Worm (Caenorhabditis elegans): ENCODE data around the gene nspb-4.

nspb-4 gene

DNA sequence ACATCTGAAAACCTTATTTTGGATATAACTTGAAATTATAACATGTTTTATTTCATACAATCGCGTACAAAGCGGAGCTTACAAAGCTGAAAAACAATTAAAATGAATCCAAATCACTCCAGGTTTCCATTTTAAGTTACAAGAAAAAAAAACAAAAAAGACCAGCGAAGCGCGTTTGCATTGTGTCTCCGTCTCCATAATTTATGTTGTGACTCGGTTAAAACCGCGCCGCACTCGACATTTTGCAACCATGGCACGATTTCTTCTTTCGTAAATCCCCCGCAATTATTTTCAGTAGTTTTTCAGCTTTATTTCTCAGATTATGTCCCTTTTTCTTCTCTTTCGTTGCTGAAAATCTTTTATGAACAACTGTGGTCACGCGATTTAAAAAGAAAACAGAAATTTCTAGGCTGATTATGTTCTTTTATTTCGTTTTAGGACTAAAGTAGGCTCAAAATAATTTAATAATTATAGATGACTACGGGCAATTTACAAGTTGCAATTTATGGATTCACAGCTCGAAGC lies 12.6 kb upstream of the nspb-4 start, which contains the start of the genes F38A5.2 and dnj-11 (continued):
- TF ChIP-seq B0336.3 (GFP tag; IDR thresholded peaks at IDR 0.05) (no peak), pbrm-1 (GFP tag; IDR thresholded peaks at IDR 0.05) (peak; percentile 67), unc-130 (GFP tag; optimal IDR thresholded peaks at IDR 0.05) (no peak), die-1 (tag; optimal IDR thresholded peaks at IDR 0.05) (no peak), unc-62 (GFP tag; optimal IDR thresholded peaks at IDR 0.05) (no peak), egl-44 (GFP tag; IDR thresholded peaks at IDR 0.05) (no peak), ztf-26 (tag; optimal IDR thresholded peaks at IDR 0.05) (no peak), lin-26 (GFP tag; IDR thresholded peaks at IDR 0.05) (no peak), ceh-91 (GFP tag; IDR thresholded peaks at IDR 0.05) (no peak), sdz-38 (tag; optimal IDR thresholded peaks at IDR 0.05) (no peak), sptf-2 (GFP tag; optimal IDR thresholded peaks at IDR 0.05) (no peak), ztf-22 (GFP tag; optimal IDR thresholded peaks at IDR 0.05) (no peak), tbx-9 (tag; optimal IDR thresholded peaks at IDR 0.05; ENCODE audit: borderline replicate concordance) (no peak), ztf-28 (GFP tag; IDR thresholded peaks at IDR 0.05) (no peak), ceh-58 (GFP tag; IDR thresholded peaks at IDR 0.05) (no peak), snpc-1.3 (tag; optimal IDR thresholded peaks at IDR 0.05; ENCODE audit: insufficient read depth) (peak; percentile 42), lsy-27 (tag; optimal IDR thresholded peaks at IDR 0.05; ENCODE audit: borderline replicate concordance, insufficient read depth) (no peak), madf-6 (GFP tag; IDR thresholded peaks at IDR 0.05) (0 out of 2 replicates have a peak, but pooled peaks have one; percentile 30), Y53G8AR.9 (GFP tag; conservative IDR thresholded peaks at IDR 0.05) (no peak), ama-1 (optimal IDR thresholded peaks at IDR 0.05) (no peak), ama-1 (GFP tag; optimal IDR thresholded peaks at IDR 0.05) (no peak), aptf-3 (GFP tag; IDR thresholded peaks at IDR 0.05) (no peak), B0261.1 (tag; optimal IDR thresholded peaks at IDR 0.05) (no peak), aptf-2 (GFP tag; conservative IDR thresholded peaks at IDR 0.05) (no peak), fkh-3 (tag; optimal IDR thresholded peaks at IDR 0.05) (no peak), bed-2 (GFP tag; IDR thresholded peaks at IDR 0.05) (no peak), nfya-2 (GFP tag; IDR thresholded peaks at IDR 0.05) (no peak), ztf-3 (GFP tag; optimal IDR thresholded peaks at IDR 0.05) (no peak), egrh-3 (GFP tag; IDR thresholded peaks at IDR 0.05) (0 out of 2 replicates have a peak, but pooled peaks have one; percentile 24), zim-3 (tag; optimal IDR thresholded peaks at IDR 0.05) (no peak), T07F8.4 (tag; optimal IDR thresholded peaks at IDR 0.05) (no peak), dox-1 (GFP tag; IDR thresholded peaks at IDR 0.05) (peak; percentile 76; the same call in 1 of the 2 replicates), hrde-1 (tag; optimal IDR thresholded peaks at IDR 0.05; ENCODE audit: borderline replicate concordance) (no peak), lsl-1 (GFP tag; optimal IDR thresholded peaks at IDR 0.05) (peak; percentile 46), nhr-27 (tag; optimal IDR thresholded peaks at IDR 0.05) (no peak), madf-8 (GFP tag; conservative IDR thresholded peaks at IDR 0.05) (no peak), hmg-1.2 (GFP tag; IDR thresholded peaks at IDR 0.05) (peak; percentile 95), lag-1 (GFP tag; IDR thresholded peaks at IDR 0.05) (no peak), nhr-179 (tag; optimal IDR thresholded peaks at IDR 0.05) (no peak), repo-1 (tag; optimal IDR thresholded peaks at IDR 0.05) (no peak), F57A8.1 (GFP tag; optimal IDR thresholded peaks at IDR 0.05) (no peak), Y79H2A.3 (GFP tag; conservative IDR thresholded peaks at IDR 0.05) (no peak), madf-3 (GFP tag; IDR thresholded peaks at IDR 0.05) (no peak), him-1 (tag; optimal IDR thresholded peaks at IDR 0.05) (no peak), snpc-3.4 (tag; optimal IDR thresholded peaks at IDR 0.05) (no peak), mel-28 (tag; optimal IDR thresholded peaks at IDR 0.05; ENCODE audit: borderline replicate concordance) (no peak), attf-5 (GFP tag; optimal IDR thresholded peaks at IDR 0.05) (peak; percentile 82), attf-6 (GFP tag; IDR thresholded peaks at IDR 0.05) (no peak), hsf-1 (GFP tag; IDR thresholded peaks at IDR 0.05) (no peak)
